Fruit fly (Drosophila melanogaster) whole organism, embryonic: ENCODE measurements around the gene Sap30.

Source experiments
- Atf6 ChIP-seq: fragments of 200-800 bp; sonication (Bioruptor generic); IDR thresholded peaks from 2 replicates; pipeline ENCODE4 v1.3.6; 2022; ENCODE audit warnings: missing biosample characterization, missing genetic modification characterization
- Awh ChIP-seq: fragments of 200-800 bp; sonication (Bioruptor generic); IDR thresholded peaks from 2 replicates; pipeline ENCODE4, ENCODE4 v1.3.6; 2022; ENCODE audit warnings: missing biosample characterization, missing genetic modification characterization
- B-H2 ChIP-seq: fragments of 200-800 bp; sonication (Bioruptor generic); optimal IDR thresholded peaks from 2 replicates; lab custom pipeline; 2018; ENCODE audit warnings: missing biosample characterization, mild to moderate bottlenecking, missing genetic modification characterization
- CG10959 ChIP-seq: fragments of 200-800 bp; sonication (Bioruptor generic); IDR thresholded peaks from 2 replicates; pipeline ENCODE4 v1.3.6; 2022; ENCODE audit warnings: missing biosample characterization, missing genetic modification characterization
- CG10979 ChIP-seq: fragments of 200-800 bp; sonication (Bioruptor generic); optimal IDR thresholded peaks from 2 replicates; lab custom pipeline; 2018; ENCODE audit warnings: missing biosample characterization, mild to moderate bottlenecking, missing genetic modification characterization, moderate library complexity
- CG11093 ChIP-seq: fragments of 200-800 bp; sonication (Bioruptor generic); IDR thresholded peaks from 3 replicates; pipeline ENCODE4 v1.3.6; 2022; ENCODE audit warnings: missing biosample characterization, missing genetic modification characterization
- CG11456 ChIP-seq: fragments of 200-800 bp; sonication (Bioruptor generic); IDR thresholded peaks from 3 replicates; pipeline ENCODE4 v1.3.6; 2022; ENCODE audit warnings: missing biosample characterization, missing genetic modification characterization
- CG12071 ChIP-seq: fragments of 200-800 bp; sonication (Bioruptor generic); optimal IDR thresholded peaks from 3 replicates; lab custom pipeline; 2018; ENCODE audit warnings: missing biosample characterization, mild to moderate bottlenecking, missing genetic modification characterization
- CG12391 ChIP-seq: fragments of 200-800 bp; sonication (Bioruptor generic); optimal IDR thresholded peaks from 3 replicates; lab custom pipeline; 2018; ENCODE audit warnings: missing biosample characterization, mild to moderate bottlenecking, missing genetic modification characterization, moderate library complexity
- CG12659 ChIP-seq: fragments of 200-800 bp; sonication (Bioruptor generic); optimal IDR thresholded peaks from 3 replicates; lab custom pipeline; 2017; ENCODE audit warnings: mild to moderate bottlenecking, missing biosample characterization, missing genetic modification reagents, missing genetic modification characterization
- CG13775 ChIP-seq: fragments of 200-800 bp; sonication (Bioruptor generic); optimal IDR thresholded peaks from 3 replicates; lab custom pipeline; 2017; ENCODE audit warnings: missing biosample characterization, mild to moderate bottlenecking, missing genetic modification characterization
- CG15479 ChIP-seq: fragments of 200-800 bp; sonication (Bioruptor generic); optimal IDR thresholded peaks from 3 replicates; lab custom pipeline; 2019; ENCODE audit warnings: missing biosample characterization, mild to moderate bottlenecking, missing genetic modification characterization, moderate library complexity
- CG1603 ChIP-seq: fragments of 200-800 bp; sonication (Bioruptor generic); optimal IDR thresholded peaks from 2 replicates; lab custom pipeline; 2019; ENCODE audit warnings: missing biosample characterization, mild to moderate bottlenecking, missing genetic modification characterization, moderate library complexity
- CG17568 ChIP-seq: fragments of 200-800 bp; sonication (Bioruptor generic); optimal IDR thresholded peaks from 2 replicates; lab custom pipeline; 2018; ENCODE audit warnings: missing biosample characterization, mild to moderate bottlenecking, missing genetic modification characterization, moderate library complexity
- CG1792 ChIP-seq: fragments of 200-800 bp; sonication (Bioruptor generic); optimal IDR thresholded peaks from 2 replicates; lab custom pipeline; 2016; ENCODE audit warnings: missing biosample characterization, missing genetic modification characterization
- CG18011 ChIP-seq: fragments of 200-800 bp; sonication (Bioruptor generic); optimal IDR thresholded peaks from 2 replicates; lab custom pipeline; 2017; ENCODE audit warnings: missing biosample characterization, missing genetic modification characterization, mild to moderate bottlenecking, moderate library complexity, missing genotype
- CG2889 ChIP-seq: fragments of 200-800 bp; sonication (Bioruptor generic); IDR thresholded peaks from 3 replicates; pipeline ENCODE4 v1.3.6; 2022; ENCODE audit warnings: missing biosample characterization, missing genetic modification characterization
- CG4424 ChIP-seq: fragments of 200-800 bp; sonication (Bioruptor generic); optimal IDR thresholded peaks from 3 replicates; lab custom pipeline; 2016; ENCODE audit warnings: missing biosample characterization, missing genetic modification characterization
- CG7928 ChIP-seq: fragments of 200-800 bp; sonication (Bioruptor generic); optimal IDR thresholded peaks from 2 replicates; lab custom pipeline; 2017; ENCODE audit warnings: missing biosample characterization, mild to moderate bottlenecking, missing genetic modification characterization
- D19A ChIP-seq: fragments of 200-800 bp; optimal IDR thresholded peaks from 3 replicates; lab custom pipeline; 2019; ENCODE audit warnings: missing biosample characterization, mild to moderate bottlenecking, missing genetic modification characterization, moderate library complexity
- Dek ChIP-seq: fragments of 200-800 bp; sonication (Bioruptor generic); optimal IDR thresholded peaks from 3 replicates; lab custom pipeline; 2019; ENCODE audit warnings: missing biosample characterization, mild to moderate bottlenecking, missing genetic modification characterization, moderate library complexity
- Dfd ChIP-seq, 2 experiments: fragments of >200 bp; optimal IDR thresholded peaks; 2 replicates each; lab custom pipeline; 2017; ENCODE audit warnings: missing biosample characterization in 2 of 2, missing genetic modification characterization in 2 of 2
- Doc3 ChIP-seq: fragments of 200-800 bp; sonication (Bioruptor generic); IDR thresholded peaks from 3 replicates; pipeline ENCODE4 v1.3.6; 2022; ENCODE audit warnings: missing biosample characterization, missing genetic modification characterization; ENCODE audit not compliant: partially characterized antibody
- E2f2 ChIP-seq: fragments of 200-800 bp; sonication (Bioruptor generic); IDR thresholded peaks from 2 replicates; pipeline ENCODE4 v1.3.6; 2022; ENCODE audit warnings: missing biosample characterization, missing genetic modification characterization
- Gsc ChIP-seq: fragments of 200-800 bp; sonication (Bioruptor generic); IDR thresholded peaks from 2 replicates; pipeline ENCODE4 v1.3.6; 2022; ENCODE audit warnings: missing biosample characterization, missing genetic modification characterization
- Hand ChIP-seq: fragments of 200-800 bp; sonication (Bioruptor generic); optimal IDR thresholded peaks from 2 replicates; lab custom pipeline; 2017; ENCODE audit warnings: mild to moderate bottlenecking, missing biosample characterization, missing genetic modification reagents, missing genetic modification characterization
- Meics ChIP-seq: fragments of 200-800 bp; sonication (Bioruptor generic); optimal IDR thresholded peaks from 2 replicates; lab custom pipeline; 2017; ENCODE audit warnings: missing biosample characterization, mild to moderate bottlenecking, missing genetic modification characterization
- Mes4 ChIP-seq: fragments of 200-800 bp; sonication (Bioruptor generic); optimal IDR thresholded peaks from 2 replicates; lab custom pipeline; 2016; ENCODE audit warnings: missing biosample characterization, missing genetic modification characterization
- Nf-YC ChIP-seq: fragments of 200-800 bp; optimal IDR thresholded peaks from 3 replicates; lab custom pipeline; 2019; ENCODE audit warnings: missing biosample characterization, mild to moderate bottlenecking, missing genetic modification characterization, moderate library complexity
- Ptx1 ChIP-seq: fragments of 200-800 bp; sonication (Bioruptor generic); IDR thresholded peaks from 2 replicates; pipeline ENCODE4 v1.3.6; 2022; ENCODE audit warnings: missing biosample characterization, missing genetic modification characterization
- Side ChIP-seq: fragments of 200-800 bp; sonication (Bioruptor generic); optimal IDR thresholded peaks from 2 replicates; lab custom pipeline; 2016; ENCODE audit warnings: missing biosample characterization, missing genetic modification characterization
- Spps ChIP-seq: fragments of 200-800 bp; sonication (Bioruptor generic); optimal IDR thresholded peaks from 2 replicates; lab custom pipeline; 2018; ENCODE audit warnings: missing biosample characterization, mild to moderate bottlenecking, missing genetic modification characterization
- Sry-β ChIP-seq: fragments of 200-800 bp; sonication (Bioruptor generic); optimal IDR thresholded peaks from 2 replicates; lab custom pipeline; 2018; ENCODE audit warnings: missing biosample characterization, mild to moderate bottlenecking, missing genetic modification characterization, moderate library complexity
- Sry-δ ChIP-seq: fragments of 200-800 bp; sonication (Bioruptor generic); optimal IDR thresholded peaks from 2 replicates; lab custom pipeline; 2016; ENCODE audit warnings: missing biosample characterization, missing genetic modification characterization
- Usf ChIP-seq: fragments of 200-800 bp; sonication (Bioruptor generic); optimal IDR thresholded peaks from 2 replicates; lab custom pipeline; 2017; ENCODE audit warnings: missing genotype, missing biosample characterization, missing genetic modification characterization
- YL-1 ChIP-seq: fragments of 200-800 bp; sonication (Bioruptor generic); optimal IDR thresholded peaks from 3 replicates; lab custom pipeline; 2017; ENCODE audit warnings: missing biosample characterization, mild to moderate bottlenecking, missing genetic modification characterization
- ac ChIP-seq: fragments of 200-800 bp; sonication (Bioruptor generic); optimal IDR thresholded peaks from 3 replicates; lab custom pipeline; 2017; ENCODE audit warnings: missing biosample characterization, mild to moderate bottlenecking, missing genetic modification characterization
- ap ChIP-seq: fragments of 200-800 bp; sonication (Bioruptor generic); IDR thresholded peaks from 2 replicates; pipeline ENCODE4 v1.3.6; 2022; ENCODE audit warnings: missing biosample characterization, missing genetic modification characterization
- caup ChIP-seq: fragments of 200-800 bp; sonication (Bioruptor generic); optimal IDR thresholded peaks from 3 replicates; lab custom pipeline; 2017; ENCODE audit warnings: missing biosample characterization, mild to moderate bottlenecking, missing genetic modification characterization, moderate library complexity; ENCODE audit not compliant: severe bottlenecking
- eve ChIP-seq, 2 experiments: fragments of >200 bp; optimal IDR thresholded peaks; 2 replicates each; lab custom pipeline; 2017; ENCODE audit warnings: missing biosample characterization in 2 of 2, missing genetic modification characterization in 2 of 2
- gt ChIP-seq: fragments of 200-800 bp; sonication (Bioruptor generic); IDR thresholded peaks from 2 replicates; pipeline ENCODE4 v1.3.6; 2022; ENCODE audit warnings: missing biosample characterization, missing genetic modification characterization
- kay ChIP-seq: fragments of 200-800 bp; sonication (Bioruptor generic); optimal IDR thresholded peaks from 2 replicates; lab custom pipeline; 2016; ENCODE audit warnings: missing biosample characterization, missing genetic modification characterization
- otp ChIP-seq: fragments of 200-800 bp; sonication (Bioruptor generic); IDR thresholded peaks from 3 replicates; pipeline ENCODE4, ENCODE4 v1.3.6; 2022; ENCODE audit warnings: missing biosample characterization, missing genetic modification characterization
- pfk ChIP-seq: fragments of 200-800 bp; sonication (Bioruptor generic); optimal IDR thresholded peaks from 2 replicates; lab custom pipeline; 2018; ENCODE audit warnings: missing biosample characterization, mild to moderate bottlenecking, missing genetic modification characterization, moderate library complexity
- ro ChIP-seq: fragments of 200-800 bp; sonication (Bioruptor generic); IDR thresholded peaks from 2 replicates; pipeline ENCODE4 v1.3.6; 2022; ENCODE audit warnings: missing biosample characterization, missing genetic modification characterization
- row ChIP-seq: fragments of 200-800 bp; sonication (Bioruptor generic); IDR thresholded peaks from 3 replicates; pipeline ENCODE4 v1.3.6; 2022; ENCODE audit warnings: missing biosample characterization, missing genetic modification characterization
- shn ChIP-seq: fragments of 200-800 bp; sonication (Bioruptor generic); optimal IDR thresholded peaks from 3 replicates; lab custom pipeline; 2016; ENCODE audit warnings: missing biosample characterization, missing genetic modification characterization
- tll ChIP-seq, 2 experiments: fragments of 200-800 bp in 1 of 2; fragments of >200 bp in 1 of 2; sonication (Bioruptor generic) in 1 of 2; optimal IDR thresholded peaks; 2 replicates each; lab custom pipeline; 2017 to 2019; ENCODE audit warnings: missing biosample characterization in 2 of 2, missing genetic modification characterization in 2 of 2, mild to moderate bottlenecking in 1 of 2, moderate library complexity in 1 of 2
- twi ChIP-seq: fragments of 200-800 bp; optimal IDR thresholded peaks from 2 replicates; lab custom pipeline; 2019; ENCODE audit warnings: missing biosample characterization, mild to moderate bottlenecking, missing genetic modification characterization, moderate library complexity
- zfh2 ChIP-seq: fragments of 200-800 bp; sonication (Bioruptor generic); optimal IDR thresholded peaks from 2 replicates; lab custom pipeline; 2016; ENCODE audit warnings: missing biosample characterization, missing genetic modification characterization

Sap30 gene

dm6 chrX:16836091-16836799 is 49.2 kb downstream of the Sap30 start:
- TF ChIP-seq CG15479 (GFP tag; lab: Kevin White, UChicago) (peak; percentile 15), YL-1 (GFP tag; lab: Kevin White, UChicago) (no peak), caup (GFP tag; lab: Kevin White, UChicago) (no peak), Gsc (GFP tag; lab: Robert Waterston, UW) (no peak), CG18011 (GFP tag; lab: Kevin White, UChicago) (no peak), Spps (tag; lab: Kevin White, UChicago) (no peak), Awh (GFP tag; lab: Robert Waterston, UW) (no peak), Meics (no peak), gt (GFP tag; lab: Robert Waterston, UW) (no peak), CG11093 (GFP tag; lab: Robert Waterston, UW) (no peak), CG10959 (no peak), pfk (GFP tag; lab: Kevin White, UChicago) (no peak), zfh2 (no peak), E2f2 (GFP tag; lab: Robert Waterston, UW) (no peak), CG10979 (no peak), Hand (no peak), tll (GFP tag; optimal IDR thresholded peaks at IDR 0.05; lab: Kevin White, UChicago) (no peak), CG12391 (tag; lab: Kevin White, UChicago) (no peak), ac (GFP tag; lab: Kevin White, UChicago) (no peak), CG12659 (GFP tag; lab: Kevin White, UChicago) (no peak), Usf (GFP tag; lab: Kevin White, UChicago) (no peak), D19A (tag; lab: Kevin White, UChicago) (no peak), CG4424 (GFP tag; lab: Kevin White, UChicago) (no peak), twi (tag; lab: Kevin White, UChicago) (no peak), CG2889 (GFP tag; lab: Robert Waterston, UW) (no peak), CG13775 (GFP tag; lab: Kevin White, UChicago) (no peak), otp (GFP tag; lab: Robert Waterston, UW) (no peak), Side (GFP tag; lab: Kevin White, UChicago) (no peak), Atf6 (no peak), shn (GFP tag; lab: Kevin White, UChicago) (no peak), kay (GFP tag; lab: Kevin White, UChicago) (no peak), B-H2 (no peak), Dfd (GFP tag; optimal IDR thresholded peaks at IDR 0.05; lab: Kevin White, UChicago) (no peak), Ptx1 (GFP tag; lab: Robert Waterston, UW) (no peak), CG17568 (GFP tag; lab: Kevin White, UChicago) (no peak), eve (GFP tag; optimal IDR thresholded peaks at IDR 0.05; lab: Kevin White, UChicago) (no peak), CG12071 (GFP tag; lab: Kevin White, UChicago) (no peak), Doc3 (no peak), CG1603 (tag; lab: Kevin White, UChicago) (no peak), CG1792 (GFP tag; lab: Kevin White, UChicago) (no peak), ap (GFP tag; lab: Robert Waterston, UW) (no peak), CG7928 (no peak), Mes4 (GFP tag; lab: Kevin White, UChicago) (no peak), row (GFP tag; lab: Robert Waterston, UW) (no peak; the same call in 2 of the 3 replicates), Sry-δ (GFP tag; lab: Kevin White, UChicago) (no peak), Nf-YC (tag; lab: Kevin White, UChicago) (no peak), Sry-β (peak; percentile 65), CG11456 (GFP tag; lab: Robert Waterston, UW) (no peak), ro (GFP tag; lab: Robert Waterston, UW) (no peak), Dek (no peak)
